Fruit fly (Drosophila melanogaster): ENCODE results near the gene CG17721.

CG17721 gene

DNA sequence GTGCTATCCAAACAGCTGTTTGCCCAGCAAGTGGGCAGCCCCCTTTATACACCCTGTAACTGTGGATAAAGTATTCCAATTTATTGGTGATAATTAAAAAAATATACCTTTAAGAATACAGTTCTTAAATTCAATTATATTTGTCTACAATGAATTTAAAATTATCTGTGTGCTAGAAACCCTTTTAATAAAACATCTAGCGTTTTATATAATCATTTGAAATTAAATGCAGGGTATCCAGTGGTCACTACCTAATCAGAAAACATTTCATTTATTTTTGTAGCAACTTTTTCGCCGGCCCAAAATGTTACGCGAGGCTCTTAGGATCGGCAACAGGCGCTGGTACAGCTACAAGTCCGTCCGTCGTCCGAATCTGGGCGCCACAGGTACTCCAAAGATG is 8.4 kb upstream of the CG17721 start, which contains the start of gene CG17726 (continued):
- TF ChIP-seq ac (GFP tag; optimal IDR thresholded peaks at IDR 0.05) (peak; percentile 92), onecut (GFP tag; IDR thresholded peaks at IDR 0.05) (peak; percentile 95), Dp (GFP tag; optimal IDR thresholded peaks at IDR 0.05) (peak; percentile 19), CG11504 (tag; optimal IDR thresholded peaks at IDR 0.05) (peak; percentile 95), CG9727 (GFP tag; optimal IDR thresholded peaks at IDR 0.05) (peak; percentile 97), unc-4 (GFP tag; IDR thresholded peaks at IDR 0.05; ENCODE audit: partially characterized antibody) (no peak), Oaz (GFP tag; IDR thresholded peaks at IDR 0.05) (peak; percentile 97), jigr1 (GFP tag; IDR thresholded peaks at IDR 0.05) (peak; percentile 88), CHES-1-like (GFP tag; optimal IDR thresholded peaks at IDR 0.05) (peak; percentile 84), kay (GFP tag; optimal IDR thresholded peaks at IDR 0.05) (peak; percentile 87), CG8089 (GFP tag; optimal IDR thresholded peaks at IDR 0.05) (peak; percentile 79), crol (GFP tag; IDR thresholded peaks at IDR 0.05) (peak; percentile 74), CG13894 (tag; optimal IDR thresholded peaks at IDR 0.05) (peak; percentile 94), CG7963 (GFP tag; IDR thresholded peaks at IDR 0.05; ENCODE audit: partially characterized antibody) (no peak), tap (tag; optimal IDR thresholded peaks at IDR 0.05) (peak; percentile 98), Awh (GFP tag; IDR thresholded peaks at IDR 0.05) (peak; percentile 99), Pdp1 (GFP tag; optimal IDR thresholded peaks at IDR 0.05) (peak; percentile 90 to 95), zfh2 (GFP tag; optimal IDR thresholded peaks at IDR 0.05) (peak; percentile 81), CG18476 (GFP tag; optimal IDR thresholded peaks at IDR 0.05) (peak; percentile 96), zen (tag; optimal IDR thresholded peaks at IDR 0.05) (peak; percentile 98), D19B (GFP tag; optimal IDR thresholded peaks at IDR 0.05) (peak; percentile 99), BEAF-32 (GFP tag; optimal IDR thresholded peaks at IDR 0.05) (peak; percentile 16), Dll (GFP tag; IDR thresholded peaks at IDR 0.05; ENCODE audit: partially characterized antibody) (peak; percentile 32; the same call in 1 of the 4 replicates), chinmo (GFP tag; IDR thresholded peaks at IDR 0.05; ENCODE audit: partially characterized antibody) (no peak), CG3407 (GFP tag; optimal IDR thresholded peaks at IDR 0.05) (peak; percentile 94), CG10209 (GFP tag; optimal IDR thresholded peaks at IDR 0.05) (peak; percentile 97), Ssrp (tag; optimal IDR thresholded peaks at IDR 0.05) (peak; percentile 97), dmrt99B (tag; optimal IDR thresholded peaks at IDR 0.05) (peak; percentile 97), org-1 (GFP tag; optimal IDR thresholded peaks at IDR 0.05) (peak; percentile 93), Sry-β (GFP tag; optimal IDR thresholded peaks at IDR 0.05) (peak; percentile 39), nerfin-2 (GFP tag; IDR thresholded peaks at IDR 0.05; ENCODE audit: partially characterized antibody) (no peak), Gug (GFP tag; IDR thresholded peaks at IDR 0.05) (peak; percentile 79; the same call in 3 of the 4 replicates), CG12219 (GFP tag; optimal IDR thresholded peaks at IDR 0.05) (peak; percentile 95), CG6813 (GFP tag; optimal IDR thresholded peaks at IDR 0.05) (peak; percentile 93), CG1832 (GFP tag; optimal IDR thresholded peaks at IDR 0.05) (no peak), scrt (GFP tag; optimal IDR thresholded peaks at IDR 0.05) (no peak), CG2120 (GFP tag; optimal IDR thresholded peaks at IDR 0.05) (peak; percentile 97), Meics (GFP tag; optimal IDR thresholded peaks at IDR 0.05) (peak; percentile 96), CG15696 (tag; optimal IDR thresholded peaks at IDR 0.05) (peak; percentile 96), HmgD (GFP tag; optimal IDR thresholded peaks at IDR 0.05) (peak; percentile 62), lilli (GFP tag; optimal IDR thresholded peaks at IDR 0.05) (peak; percentile 96), emc (GFP tag; optimal IDR thresholded peaks at IDR 0.05) (peak; percentile 54), CG15514 (GFP tag; optimal IDR thresholded peaks at IDR 0.05) (peak; percentile 86), CG17612 (GFP tag; IDR thresholded peaks at IDR 0.05) (peak; percentile 96), CG12299 (tag; optimal IDR thresholded peaks at IDR 0.05) (peak; percentile 98), dati (GFP tag; IDR thresholded peaks at IDR 0.05) (peak; percentile 94), sd (tag; optimal IDR thresholded peaks at IDR 0.05) (peak; percentile 92), CG6854 (GFP tag; optimal IDR thresholded peaks at IDR 0.05) (peak; percentile 89), abd-A (tag; optimal IDR thresholded peaks at IDR 0.05) (no peak), h (optimal IDR thresholded peaks at IDR 0.05) (no peak)
